Worm (Caenorhabditis elegans): Measurements from ENCODE around the gene cest-2.2.
A peak's percentile ranks its signal among the peaks of the same experiment; 100 is the strongest.

- peak; percentile 12 for TF ChIP-seq lin-13 (tag; optimal IDR thresholded peaks at IDR 0.05)
- no peak for TF ChIP-seq nhr-12 (tag; optimal IDR thresholded peaks at IDR 0.05)
- TF ChIP-seq nhr-76 (tag; optimal IDR thresholded peaks at IDR 0.05) = no peak
- no peak for TF ChIP-seq unc-62 (GFP tag; optimal IDR thresholded peaks at IDR 0.05)
- TF ChIP-seq ztf-11 (tag; optimal IDR thresholded peaks at IDR 0.05) = no peak
- TF ChIP-seq zip-8 (tag; optimal IDR thresholded peaks at IDR 0.05) = no peak
- peak; percentile 11 for TF ChIP-seq sptf-1 (tag; optimal IDR thresholded peaks at IDR 0.05)
- TF ChIP-seq pha-4 (tag; optimal IDR thresholded peaks at IDR 0.05) = no peak
- no peak for TF ChIP-seq snpc-4 (tag; optimal IDR thresholded peaks at IDR 0.05)
Observed at ce11 chrV:14185438-14185837, 10.3 kb upstream of the cest-2.2 start, which contains the start of the genes trm-1 and ints-2.

Measured in whole organism, mixed stage, embryonic.